Fruit fly (Drosophila melanogaster) whole organism, adult: Measurements from ENCODE around the gene PH4alphaSG1.

ENCODE experiments used
- CG11617 ChIP-seq: fragments of 200-800 bp; sonication (Bioruptor generic); optimal IDR thresholded peaks from 2 replicates; lab custom pipeline; 2017; ENCODE audit warnings: mild to moderate bottlenecking, missing biosample characterization, missing genetic modification reagents, missing genetic modification characterization
- CG12768 ChIP-seq: fragments of 200-800 bp; sonication (Bioruptor generic); optimal IDR thresholded peaks from 2 replicates; lab custom pipeline; 2017; ENCODE audit warnings: missing biosample characterization, missing genetic modification characterization, mild to moderate bottlenecking, moderate library complexity, missing genetic modification reagents
- CG14711 ChIP-seq: fragments of 200-800 bp; sonication (Bioruptor generic); optimal IDR thresholded peaks from 2 replicates; lab custom pipeline; 2018; ENCODE audit warnings: missing biosample characterization, mild to moderate bottlenecking, missing genetic modification characterization, moderate library complexity
- CG7045 ChIP-seq: fragments of 200-800 bp; sonication (Bioruptor generic); optimal IDR thresholded peaks from 2 replicates; lab custom pipeline; 2017; ENCODE audit warnings: missing biosample characterization, mild to moderate bottlenecking, missing genetic modification characterization
- CG7101 ChIP-seq: fragments of 200-800 bp; sonication (Bioruptor generic); optimal IDR thresholded peaks from 2 replicates; lab custom pipeline; 2018; ENCODE audit warnings: missing biosample characterization, mild to moderate bottlenecking, missing genetic modification characterization, moderate library complexity
- Hr96 ChIP-seq: fragments of 200-800 bp; sonication (Bioruptor generic); optimal IDR thresholded peaks from 2 replicates; lab custom pipeline; 2016; ENCODE audit warnings: missing biosample characterization, missing genetic modification characterization
- Mnt ChIP-seq: fragments of 200-800 bp; sonication (Bioruptor generic); optimal IDR thresholded peaks from 2 replicates; lab custom pipeline; 2016; ENCODE audit warnings: missing biosample characterization, mild to moderate bottlenecking, missing genetic modification characterization
- bab1 ChIP-seq: fragments of 200-800 bp; sonication (Bioruptor generic); optimal IDR thresholded peaks from 3 replicates; lab custom pipeline; 2019; ENCODE audit warnings: missing biosample characterization, mild to moderate bottlenecking, missing genetic modification characterization, moderate library complexity
- cnc ChIP-seq, 2 experiments: fragments of >200 bp; optimal IDR thresholded peaks; 2 replicates each; lab custom pipeline; 2017
- kay ChIP-seq: fragments of 200-800 bp; sonication (Bioruptor generic); peaks from one replicate; lab custom pipeline; 2016; ENCODE audit warnings: missing biosample characterization, missing genetic modification characterization, borderline replicate concordance
- pad ChIP-seq: fragments of 200-800 bp; sonication (Bioruptor generic); optimal IDR thresholded peaks from 3 replicates; lab custom pipeline; 2017; ENCODE audit warnings: missing biosample characterization, missing genetic modification characterization, mild to moderate bottlenecking, moderate library complexity, missing genetic modification reagents
- toe ChIP-seq: fragments of 200-800 bp; sonication (Bioruptor generic); optimal IDR thresholded peaks from 2 replicates; lab custom pipeline; 2016; ENCODE audit warnings: missing biosample characterization, missing genetic modification characterization

DNA sequence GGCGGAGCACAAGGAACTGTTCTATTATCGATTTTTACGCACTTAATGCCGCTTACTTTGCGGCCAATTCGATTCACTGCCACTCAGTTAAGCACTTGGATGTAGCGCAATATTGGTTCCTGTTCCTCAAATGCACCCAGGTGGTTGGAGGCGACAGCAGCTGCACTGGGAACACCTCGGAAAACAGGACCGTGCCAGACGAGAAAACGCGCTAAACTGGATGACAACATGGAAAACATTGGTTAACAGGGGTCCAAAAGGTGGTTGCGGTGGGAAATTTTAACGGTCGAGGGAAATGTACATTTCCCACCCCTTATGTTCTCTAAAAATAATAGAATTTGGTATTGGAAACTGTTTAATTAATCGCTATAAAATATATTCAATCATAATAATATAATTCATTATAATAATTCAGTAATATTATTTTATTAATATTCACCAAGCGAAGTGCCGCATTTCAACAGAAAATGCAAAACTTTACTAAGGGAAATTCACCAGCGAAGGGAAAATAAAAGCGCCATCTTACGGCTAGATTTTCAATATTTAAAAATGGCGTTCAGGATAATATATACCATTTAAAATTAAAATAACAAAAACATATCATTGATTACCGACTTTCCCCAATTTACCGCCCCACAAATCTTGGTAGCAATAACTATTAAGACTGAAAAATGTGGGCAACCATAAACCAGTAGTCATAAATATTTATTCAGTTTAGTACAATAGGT lies 49.5 kb downstream of the PH4alphaSG1 start, which contains the start of gene aralar1:
- TF ChIP-seq CG7045 (GFP tag; lab: Kevin White, UChicago), result no peak
- TF ChIP-seq bab1 (GFP tag; lab: Kevin White, UChicago), result no peak
- no peak for TF ChIP-seq Mnt (GFP tag; lab: Kevin White, UChicago)
- TF ChIP-seq CG14711 (tag; lab: Kevin White, UChicago), result no peak
- TF ChIP-seq toe (GFP tag; lab: Kevin White, UChicago), result no peak
- TF ChIP-seq CG7101 (tag; lab: Kevin White, UChicago), result no peak
- no peak for TF ChIP-seq CG12768 (GFP tag; lab: Kevin White, UChicago)
- TF ChIP-seq cnc (optimal IDR thresholded peaks at IDR 0.05; lab: Kevin White, UChicago), result no peak
- no peak for TF ChIP-seq kay (GFP tag; lab: Kevin White, UChicago)
- TF ChIP-seq pad (GFP tag; lab: Kevin White, UChicago), result no peak
- TF ChIP-seq CG11617 (GFP tag; lab: Kevin White, UChicago), result no peak
- TF ChIP-seq Hr96 (GFP tag; lab: Kevin White, UChicago), result no peak
